Worm (Caenorhabditis elegans) whole organism, late embryonic: ENCODE measurements around the gene F17C8.3.
"Not testable (repeated sequence)": the region's sequence is repeated elsewhere in the genome, so short reads cannot be mapped to it uniquely, and the experiment has no call there.

ENCODE experiments used
- F13H6.1 ChIP-seq: sonication (generic microtip); optimal IDR thresholded peaks from 2 replicates; lab custom pipeline; 2016; ENCODE audit warnings: missing genetic modification characterization, missing compliant biosample characterization
- Y22D7AL.16 ChIP-seq: sonication (generic microtip); optimal IDR thresholded peaks from 2 replicates; lab custom pipeline; 2016; ENCODE audit warnings: missing genetic modification characterization, missing compliant biosample characterization
- ceh-2 ChIP-seq: sonication (generic microtip); optimal IDR thresholded peaks from 2 replicates; lab custom pipeline; 2016; ENCODE audit warnings: missing genotype, missing genetic modification characterization, missing compliant biosample characterization
- ceh-22 ChIP-seq: sonication (generic microtip); optimal IDR thresholded peaks from 2 replicates; lab custom pipeline; 2017; ENCODE audit warnings: missing biosample characterization, missing genetic modification characterization
- ceh-30 ChIP-seq: fragments of 150-350 bp; optimal IDR thresholded peaks from 2 replicates; lab custom pipeline; 2014; ENCODE audit warnings: missing biosample characterization, missing genetic modification characterization
- ceh-31 ChIP-seq: sonication (generic microtip); optimal IDR thresholded peaks from 2 replicates; lab custom pipeline; 2016; ENCODE audit warnings: missing genetic modification characterization, missing compliant biosample characterization
- ceh-34 ChIP-seq: sonication (generic microtip); optimal IDR thresholded peaks from 2 replicates; lab custom pipeline; 2016; ENCODE audit warnings: mild to moderate bottlenecking, missing genetic modification characterization, missing compliant biosample characterization
- ceh-48 ChIP-seq: sonication (generic microtip); optimal IDR thresholded peaks from 2 replicates; lab custom pipeline; 2016; ENCODE audit warnings: missing genetic modification characterization, inconsistent platforms, missing compliant biosample characterization
- che-1 ChIP-seq: sonication (generic microtip); optimal IDR thresholded peaks from 2 replicates; lab custom pipeline; 2016; ENCODE audit warnings: mild to moderate bottlenecking, missing genetic modification characterization, missing compliant biosample characterization
- dmd-4 ChIP-seq: sonication (generic microtip); optimal IDR thresholded peaks from 2 replicates; lab custom pipeline; 2016; ENCODE audit warnings: borderline replicate concordance, missing genetic modification characterization, missing compliant biosample characterization
- dve-1 ChIP-seq: sonication (generic microtip); optimal IDR thresholded peaks from 2 replicates; lab custom pipeline; 2017; ENCODE audit warnings: antibody characterized with exemption, mild to moderate bottlenecking, missing genetic modification characterization, missing compliant biosample characterization
- elt-2 ChIP-seq: sonication (generic microtip); optimal IDR thresholded peaks from 2 replicates; lab custom pipeline; 2016; ENCODE audit warnings: missing genetic modification reagents, missing genetic modification characterization, missing compliant biosample characterization
- elt-4 ChIP-seq: sonication (generic microtip); optimal IDR thresholded peaks from 2 replicates; lab custom pipeline; 2016; ENCODE audit warnings: missing genetic modification characterization, missing compliant biosample characterization
- fkh-6 ChIP-seq: sonication (generic microtip); optimal IDR thresholded peaks from 2 replicates; lab custom pipeline; 2016; ENCODE audit warnings: missing genetic modification characterization, missing compliant biosample characterization
- hlh-13 ChIP-seq: fragments of 200-800 bp; sonication (Bioruptor generic); optimal IDR thresholded peaks from 2 replicates; lab custom pipeline; 2018; ENCODE audit warnings: mild to moderate bottlenecking, missing genetic modification characterization, missing compliant biosample characterization
- hlh-15 ChIP-seq: sonication (generic microtip); optimal IDR thresholded peaks from 2 replicates; lab custom pipeline; 2016; ENCODE audit warnings: missing genetic modification characterization, missing compliant biosample characterization
- hlh-30 ChIP-seq: sonication (generic microtip); optimal IDR thresholded peaks from 2 replicates; lab custom pipeline; 2017; ENCODE audit warnings: antibody characterized with exemption, missing genetic modification characterization, missing compliant biosample characterization; ENCODE audit not compliant: insufficient read depth
- lin-11 ChIP-seq: fragments of 200-800 bp; sonication (Bioruptor generic); optimal IDR thresholded peaks from 2 replicates; lab custom pipeline; 2018; ENCODE audit warnings: mild to moderate bottlenecking, missing genetic modification characterization, missing compliant biosample characterization
- madf-2 ChIP-seq: sonication (generic microtip); optimal IDR thresholded peaks from 2 replicates; lab custom pipeline; 2017; ENCODE audit warnings: missing genetic modification characterization, missing compliant biosample characterization
- mec-3 ChIP-seq: sonication (generic microtip); optimal IDR thresholded peaks from 2 replicates; lab custom pipeline; 2016; ENCODE audit warnings: borderline replicate concordance, missing genetic modification characterization, missing compliant biosample characterization
- nhr-11 ChIP-seq: fragments of 150-350 bp; optimal IDR thresholded peaks from 2 replicates; lab custom pipeline; 2014; ENCODE audit warnings: missing biosample characterization, missing genetic modification characterization
- odd-2 ChIP-seq: sonication (generic microtip); optimal IDR thresholded peaks from 2 replicates; lab custom pipeline; 2017; ENCODE audit warnings: antibody characterized with exemption, mild to moderate bottlenecking, missing genetic modification characterization, missing compliant biosample characterization
- pat-9 ChIP-seq: fragments of 200-800 bp; sonication (Bioruptor generic); optimal IDR thresholded peaks from 2 replicates; lab custom pipeline; 2018; ENCODE audit warnings: mild to moderate bottlenecking, missing genetic modification characterization, moderate library complexity, missing compliant biosample characterization
- pax-1 ChIP-seq: fragments of 150-350 bp; optimal IDR thresholded peaks from 2 replicates; lab custom pipeline; 2014; ENCODE audit warnings: missing biosample characterization, missing genetic modification characterization
- pha-2 ChIP-seq: sonication (generic microtip); optimal IDR thresholded peaks from 2 replicates; lab custom pipeline; 2017; ENCODE audit warnings: mild to moderate bottlenecking, missing genetic modification characterization, missing compliant biosample characterization
- pha-4 ChIP-seq: fragments of 150-350 bp; optimal IDR thresholded peaks from 2 replicates; lab custom pipeline; 2018; ENCODE audit warnings: missing biosample characterization, missing genetic modification reagents, missing genetic modification characterization
- rnt-1 ChIP-seq: sonication (generic microtip); optimal IDR thresholded peaks from 2 replicates; lab custom pipeline; 2016; ENCODE audit warnings: missing genetic modification characterization, missing compliant biosample characterization
- sdc-2 ChIP-seq: sonication (generic microtip); optimal IDR thresholded peaks from 2 replicates; lab custom pipeline; 2016; ENCODE audit warnings: missing genotype, missing genetic modification characterization, missing compliant biosample characterization
- sox-2 ChIP-seq: fragments of 200-800 bp; sonication (Bioruptor generic); IDR thresholded peaks from 2 replicates; pipeline ENCODE4 v1.3.6; 2022; ENCODE audit warnings: missing genetic modification reagents, missing genetic modification characterization, missing compliant biosample characterization
- sox-4 ChIP-seq: sonication (generic microtip); optimal IDR thresholded peaks from 2 replicates; lab custom pipeline; 2017; ENCODE audit warnings: mild to moderate bottlenecking, missing genetic modification characterization, inconsistent platforms, missing compliant biosample characterization
- unc-42 ChIP-seq: sonication (generic microtip); optimal IDR thresholded peaks from 2 replicates; lab custom pipeline; 2016; ENCODE audit warnings: missing genotype, missing genetic modification characterization, missing compliant biosample characterization
- unc-86 ChIP-seq: sonication (generic microtip); optimal IDR thresholded peaks from 2 replicates; lab custom pipeline; 2016; ENCODE audit warnings: missing genetic modification characterization, missing compliant biosample characterization

F17C8.3 gene

ce11 chrIII:4735443-4735842 lies 3.7 kb downstream of the F17C8.3 start, which contains the start of gene F17C8.7:
Gene F17C8.7 (plus strand): TSS chrIII:4735743.
- TF ChIP-seq mec-3 (tag; lab: Kevin White, UChicago) (no peak), unc-42 (tag; lab: Kevin White, UChicago) (no peak), che-1 (tag; lab: Kevin White, UChicago) (no peak), hlh-15 (no peak), pat-9 (no peak), ceh-48 (tag; lab: Kevin White, UChicago) (no peak), sox-2 (GFP tag; lab: Robert Waterston, UW) (no peak), dmd-4 (tag; lab: Kevin White, UChicago) (no peak), lin-11 (tag; lab: Kevin White, UChicago) (no peak), nhr-11 (tag; lab: Kevin White, UChicago) (no peak), pha-4 (no peak), rnt-1 (tag; lab: Kevin White, UChicago) (no peak), pax-1 (tag; lab: Kevin White, UChicago) (no peak)

- TF ChIP-seq che-1 (tag; lab: Kevin White, UChicago) (no peak), sox-4 (no peak), F13H6.1 (tag; lab: Kevin White, UChicago) (no peak), hlh-13 (no peak), ceh-2 (no peak), dve-1 (tag; lab: Kevin White, UChicago) (no peak), sox-2 (GFP tag; lab: Robert Waterston, UW) (no peak), ceh-30 (tag; lab: Kevin White, UChicago) (no peak), ceh-31 (tag; lab: Kevin White, UChicago) (no peak), pha-2 (tag; lab: Kevin White, UChicago) (no peak), ceh-22 (tag; lab: Kevin White, UChicago) (no peak), elt-4 (tag; lab: Kevin White, UChicago) (no peak)
Observed at ce11 chrIII:4739975-4740374, 8.2 kb downstream of the F17C8.3 start, which contains the start of gene ras-2. Gene ras-2 (minus strand): TSS chrIII:4740075.

- TF ChIP-seq ceh-22 (tag; lab: Kevin White, UChicago) (no peak), elt-4 (tag; lab: Kevin White, UChicago) (no peak), sdc-2 (no peak), unc-86 (tag; lab: Kevin White, UChicago) (no peak), elt-2 (tag; lab: Kevin White, UChicago) (peak; percentile 27), Y22D7AL.16 (no peak), ceh-34 (tag; lab: Kevin White, UChicago) (no peak)
- TF ChIP-seq, all 69 proteins: peak for 1
Observed at ce11 chrIII:4740820-4741219, 9.1 kb downstream of the F17C8.3 start.

DNA sequence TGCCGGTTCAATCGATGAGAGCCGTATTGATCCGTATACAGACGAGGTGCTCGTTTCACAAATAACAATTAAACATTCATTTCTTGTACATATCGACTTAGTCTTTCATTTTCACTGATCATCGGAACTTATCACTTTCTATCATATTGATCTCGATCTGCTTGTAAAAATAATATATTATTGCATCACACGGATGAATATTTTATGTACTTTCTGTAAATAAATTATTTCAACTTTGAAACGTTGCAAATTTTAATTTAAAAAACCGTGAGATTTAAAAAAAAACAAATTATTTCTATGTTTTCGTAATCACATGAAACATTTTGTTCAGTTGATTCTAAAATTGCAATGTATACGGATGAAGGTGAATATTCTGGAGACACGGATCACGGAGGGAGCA lies 10.9 kb downstream of the F17C8.3 start, which contains the start of gene twk-6:
TSS of gene twk-6 (plus strand) at position 301 of the 400 bp plus-strand sequence.
- not testable (repeated sequence) for TF ChIP-seq sox-2 (GFP tag; lab: Robert Waterston, UW); ceh-48 (tag; lab: Kevin White, UChicago); ceh-30 (tag; lab: Kevin White, UChicago)

ce11 chrIII:4745934-4746333 lies 14.2 kb downstream of the F17C8.3 start, which contains the start of gene F17C8.6:
Gene F17C8.6 (minus strand): TSS chrIII:4746034.
- no peak for TF ChIP-seq sox-2 (GFP tag; lab: Robert Waterston, UW)

ce11 chrIII:4748109-4748508 lies 16.4 kb downstream of the F17C8.3 start, which contains the start of gene col-89:
Gene col-89 (plus strand): TSS chrIII:4748127.
- no peak for TF ChIP-seq fkh-6 (tag; lab: Kevin White, UChicago)
- TF ChIP-seq odd-2 (tag; lab: Kevin White, UChicago), result no peak
- TF ChIP-seq ceh-34 (tag; lab: Kevin White, UChicago), result no peak
- no peak for TF ChIP-seq madf-2 (tag; lab: Kevin White, UChicago)
- TF ChIP-seq hlh-30, result no peak
